Worm (Caenorhabditis elegans): ENCODE measurements around the gene Y46G5A.18.

- TF ChIP-seq lin-32 (GFP tag; optimal IDR thresholded peaks at IDR 0.05): no peak
- no peak for TF ChIP-seq ceh-43 (GFP tag; optimal IDR thresholded peaks at IDR 0.05)
- no peak for TF ChIP-seq nhr-12 (tag; optimal IDR thresholded peaks at IDR 0.05)
- TF ChIP-seq ceh-39 (tag; optimal IDR thresholded peaks at IDR 0.05): no peak
- no peak for TF ChIP-seq snpc-4 (tag; optimal IDR thresholded peaks at IDR 0.05)
- no peak for TF ChIP-seq mls-2 (tag; optimal IDR thresholded peaks at IDR 0.05)
- TF ChIP-seq cnd-1 (tag; optimal IDR thresholded peaks at IDR 0.05): no peak
- no peak for TF ChIP-seq lin-13 (tag; optimal IDR thresholded peaks at IDR 0.05)
- TF ChIP-seq ztf-11 (tag; optimal IDR thresholded peaks at IDR 0.05): no peak
These were observed at the start of gene Y46G5A.18, which contains the start of gene Y46G5A.47 for ce11 chrII:12805161-12805560.
